Fruit fly (Drosophila melanogaster) whole organism, embryonic: ENCODE data around the gene Cyp303a1.
A peak's percentile ranks its signal among the peaks of the same experiment; 100 is the strongest.

Experiments
- Asciz ChIP-seq: fragments of 200-800 bp; sonication (Bioruptor generic); optimal IDR thresholded peaks from 2 replicates; lab custom pipeline; 2017; ENCODE audit warnings: missing biosample characterization, mild to moderate bottlenecking, missing genetic modification characterization, missing genetic modification reagents
- BtbVII ChIP-seq: fragments of 200-800 bp; sonication (Bioruptor generic); optimal IDR thresholded peaks from 3 replicates; lab custom pipeline; 2017; ENCODE audit warnings: missing biosample characterization, mild to moderate bottlenecking, missing genetic modification characterization
- Bteb2 ChIP-seq: fragments of 200-800 bp; sonication (Bioruptor generic); optimal IDR thresholded peaks from 2 replicates; lab custom pipeline; 2016; ENCODE audit warnings: missing biosample characterization, missing genetic modification characterization
- CG10147 ChIP-seq: fragments of 200-800 bp; sonication (Bioruptor generic); optimal IDR thresholded peaks from 2 replicates; lab custom pipeline; 2019; ENCODE audit warnings: missing biosample characterization, mild to moderate bottlenecking, missing genetic modification characterization, moderate library complexity
- CG10209 ChIP-seq: fragments of 200-800 bp; sonication (Bioruptor generic); optimal IDR thresholded peaks from 3 replicates; lab custom pipeline; 2017; ENCODE audit warnings: missing biosample characterization, mild to moderate bottlenecking, missing genetic modification characterization, missing genetic modification reagents
- CG11085 ChIP-seq: fragments of 200-800 bp; sonication (Bioruptor generic); IDR thresholded peaks from 2 replicates; pipeline ENCODE4 v1.3.6; 2022; ENCODE audit warnings: missing biosample characterization, missing genetic modification characterization
- CG11696 ChIP-seq: fragments of 200-800 bp; sonication (Bioruptor generic); IDR thresholded peaks from 2 replicates; pipeline ENCODE4 v1.3.6; 2022; ENCODE audit warnings: missing biosample characterization, missing genetic modification characterization
- CG12236 ChIP-seq: fragments of 200-800 bp; sonication (Bioruptor generic); optimal IDR thresholded peaks from 2 replicates; lab custom pipeline; 2016; ENCODE audit warnings: missing biosample characterization, missing genetic modification characterization
- CG12299 ChIP-seq: fragments of 200-800 bp; sonication (Bioruptor generic); optimal IDR thresholded peaks from 2 replicates; lab custom pipeline; 2018; ENCODE audit warnings: missing biosample characterization, mild to moderate bottlenecking, missing genetic modification characterization
- CG1233 ChIP-seq: fragments of 200-800 bp; sonication (Bioruptor generic); optimal IDR thresholded peaks from 4 replicates; lab custom pipeline; 2018; ENCODE audit warnings: missing biosample characterization, mild to moderate bottlenecking, missing genetic modification characterization
- CG13424 ChIP-seq: fragments of 200-800 bp; sonication (Bioruptor generic); optimal IDR thresholded peaks from 2 replicates; lab custom pipeline; 2019; ENCODE audit warnings: missing biosample characterization, mild to moderate bottlenecking, missing genetic modification characterization, moderate library complexity
- CG14441 ChIP-seq: fragments of 200-800 bp; sonication (Bioruptor generic); IDR thresholded peaks from 2 replicates; pipeline ENCODE4 v1.3.6; 2022; ENCODE audit warnings: missing biosample characterization, missing genetic modification characterization
- CG1602 ChIP-seq: fragments of 200-800 bp; sonication (Bioruptor generic); optimal IDR thresholded peaks from 3 replicates; lab custom pipeline; 2016; ENCODE audit warnings: missing biosample characterization, missing genetic modification characterization
- CG17328 ChIP-seq: fragments of 200-800 bp; sonication (Bioruptor generic); IDR thresholded peaks from 2 replicates; pipeline ENCODE4 v1.3.6; 2022; ENCODE audit warnings: missing biosample characterization, missing genetic modification characterization
- CG3163 ChIP-seq: fragments of 200-800 bp; sonication (Bioruptor generic); optimal IDR thresholded peaks from 3 replicates; lab custom pipeline; 2016; ENCODE audit warnings: missing biosample characterization, missing genetic modification characterization
- CG32767 ChIP-seq: fragments of 200-800 bp; sonication (Bioruptor generic); IDR thresholded peaks from 2 replicates; pipeline ENCODE4 v1.3.6; 2022; ENCODE audit warnings: missing biosample characterization, missing genetic modification characterization
- CG34224 ChIP-seq: fragments of 200-800 bp; sonication (Bioruptor generic); IDR thresholded peaks from 3 replicates; pipeline ENCODE4 v1.3.6; 2022; ENCODE audit warnings: missing biosample characterization, missing genetic modification characterization; ENCODE audit not compliant: partially characterized antibody
- CG34422 ChIP-seq: fragments of 200-800 bp; sonication (Bioruptor generic); IDR thresholded peaks from 3 replicates; pipeline ENCODE4 v1.3.6; 2022; ENCODE audit warnings: missing biosample characterization, missing genetic modification characterization
- CG4404 ChIP-seq: fragments of 200-800 bp; sonication (Bioruptor generic); IDR thresholded peaks from 2 replicates; pipeline ENCODE4 v1.3.6; 2022; ENCODE audit warnings: missing biosample characterization, missing genetic modification characterization
- CG5245 ChIP-seq: fragments of 200-800 bp; sonication (Bioruptor generic); optimal IDR thresholded peaks from 3 replicates; lab custom pipeline; 2016; ENCODE audit warnings: missing biosample characterization, missing genetic modification characterization
- CG7928 ChIP-seq: fragments of 200-800 bp; sonication (Bioruptor generic); optimal IDR thresholded peaks from 2 replicates; lab custom pipeline; 2017; ENCODE audit warnings: missing biosample characterization, mild to moderate bottlenecking, missing genetic modification characterization
- CG8089 ChIP-seq: fragments of 200-800 bp; sonication (Bioruptor generic); optimal IDR thresholded peaks from 3 replicates; lab custom pipeline; 2016; ENCODE audit warnings: missing biosample characterization, missing genetic modification characterization
- CG9876 ChIP-seq: fragments of 200-800 bp; sonication (Bioruptor generic); optimal IDR thresholded peaks from 2 replicates; lab custom pipeline; 2016; ENCODE audit warnings: missing biosample characterization, missing genetic modification characterization
- CTCF ChIP-seq: fragments of 200-800 bp; sonication (Bioruptor generic); optimal IDR thresholded peaks from 2 replicates; lab custom pipeline; 2017; ENCODE audit warnings: missing biosample characterization, mild to moderate bottlenecking, missing genetic modification characterization, moderate library complexity
- D ChIP-seq, 2 experiments: fragments of 200-800 bp in 1 of 2; fragments of >200 bp in 1 of 2; sonication (Bioruptor generic) in 1 of 2; optimal IDR thresholded peaks; 2 replicates in 1 of 2; 3 replicates in 1 of 2; lab custom pipeline; 2017; ENCODE audit warnings: mild to moderate bottlenecking in 1 of 2, missing biosample characterization in 1 of 2, missing genetic modification characterization in 1 of 2, missing genetic modification reagents in 1 of 2
- D19B ChIP-seq: fragments of 200-800 bp; sonication (Bioruptor generic); optimal IDR thresholded peaks from 2 replicates; lab custom pipeline; 2017; ENCODE audit warnings: missing biosample characterization, mild to moderate bottlenecking, missing genetic modification characterization
- Deaf1 ChIP-seq: fragments of 200-800 bp; optimal IDR thresholded peaks from 3 replicates; lab custom pipeline; 2019; ENCODE audit warnings: missing biosample characterization, mild to moderate bottlenecking, missing genetic modification characterization, moderate library complexity
- Fer3 ChIP-seq: fragments of 200-800 bp; sonication (Bioruptor generic); optimal IDR thresholded peaks from 2 replicates; lab custom pipeline; 2018; ENCODE audit warnings: missing biosample characterization, mild to moderate bottlenecking, missing genetic modification characterization, moderate library complexity
- HmgD ChIP-seq: fragments of 200-800 bp; sonication (Bioruptor generic); optimal IDR thresholded peaks from 3 replicates; lab custom pipeline; 2016; ENCODE audit warnings: missing biosample characterization, missing genetic modification characterization
- Hmx ChIP-seq: fragments of 200-800 bp; sonication (Bioruptor generic); optimal IDR thresholded peaks from 2 replicates; lab custom pipeline; 2016; ENCODE audit warnings: missing biosample characterization, missing genetic modification characterization
- Hr78 ChIP-seq, 2 experiments: fragments of 200-800 bp in 1 of 2; fragments of >200 bp in 1 of 2; sonication (Bioruptor generic) in 1 of 2; optimal IDR thresholded peaks; 2 replicates each; lab custom pipeline; 2017 to 2019; ENCODE audit warnings: missing biosample characterization in 2 of 2, missing genetic modification characterization in 2 of 2, mild to moderate bottlenecking in 1 of 2, moderate library complexity in 1 of 2
- Med ChIP-seq: fragments of 200-800 bp; sonication (Bioruptor generic); peaks from one replicate; lab custom pipeline; 2016; ENCODE audit warnings: missing biosample characterization, missing genetic modification characterization, mild to moderate bottlenecking, inconsistent platforms, moderate library complexity
- NfI ChIP-seq: fragments of 200-800 bp; sonication (Bioruptor generic); optimal IDR thresholded peaks from 3 replicates; lab custom pipeline; 2018; ENCODE audit warnings: missing biosample characterization, mild to moderate bottlenecking, missing genetic modification characterization, moderate library complexity
- ash1 ChIP-seq: fragments of 200-800 bp; sonication (Bioruptor generic); optimal IDR thresholded peaks from 2 replicates; lab custom pipeline; 2018; ENCODE audit warnings: missing biosample characterization, mild to moderate bottlenecking, missing genetic modification characterization
- az2 ChIP-seq: fragments of 200-800 bp; sonication (Bioruptor generic); optimal IDR thresholded peaks from 3 replicates; lab custom pipeline; 2016; ENCODE audit warnings: missing biosample characterization, missing genetic modification characterization
- cad ChIP-seq: fragments of >200 bp; optimal IDR thresholded peaks from 2 replicates; lab custom pipeline; 2017; ENCODE audit warnings: missing biosample characterization, missing genetic modification characterization
- chm ChIP-seq: fragments of 200-800 bp; sonication (Bioruptor generic); IDR thresholded peaks from 2 replicates; pipeline ENCODE4 v1.3.6; 2022; ENCODE audit warnings: missing biosample characterization, missing genetic modification characterization
- dmrt11E ChIP-seq: fragments of 200-800 bp; sonication (Bioruptor generic); optimal IDR thresholded peaks from 3 replicates; lab custom pipeline; 2018; ENCODE audit warnings: missing biosample characterization, mild to moderate bottlenecking, missing genetic modification characterization, moderate library complexity
- mirr ChIP-seq: fragments of 200-800 bp; sonication (Bioruptor generic); optimal IDR thresholded peaks from 3 replicates; lab custom pipeline; 2018; ENCODE audit warnings: missing biosample characterization, mild to moderate bottlenecking, missing genetic modification characterization
- pan ChIP-seq, 4 experiments: fragments of >200 bp in 3 of 4; fragments of 200-800 bp in 1 of 4; sonication (Bioruptor generic) in 1 of 4; optimal IDR thresholded peaks in 3 of 4; IDR thresholded peaks in 1 of 4; 2 replicates each; pipeline versions ENCODE4 v1.3.6 to Lab custom; 2017 to 2022; ENCODE audit warnings: missing biosample characterization in 2 of 4, missing genetic modification characterization in 2 of 4, mixed read lengths in 1 of 4
- ranshi ChIP-seq: fragments of 200-800 bp; sonication (Bioruptor generic); IDR thresholded peaks from 2 replicates; pipeline ENCODE4 v1.3.6; 2022; ENCODE audit warnings: missing biosample characterization, missing genetic modification characterization
- sna ChIP-seq: fragments of 200-800 bp; sonication (Bioruptor generic); IDR thresholded peaks from 2 replicates; pipeline ENCODE4 v1.3.6; 2022; ENCODE audit warnings: missing biosample characterization, missing genetic modification characterization; ENCODE audit not compliant: partially characterized antibody
- sob ChIP-seq: fragments of 200-800 bp; sonication (Bioruptor generic); IDR thresholded peaks from 2 replicates; pipeline ENCODE4 v1.3.6; 2022; ENCODE audit warnings: missing biosample characterization, missing genetic modification characterization
- stc ChIP-seq: fragments of 200-800 bp; sonication (Bioruptor generic); IDR thresholded peaks from 2 replicates; pipeline ENCODE4 v1.3.6; 2022; ENCODE audit warnings: missing biosample characterization, missing genetic modification characterization
- ttk ChIP-seq: fragments of 200-800 bp; sonication (Bioruptor generic); IDR thresholded peaks from 2 replicates; pipeline ENCODE4 v2.1.2; 2022; ENCODE audit warnings: missing biosample characterization, missing genetic modification characterization
- vvl ChIP-seq: fragments of 200-800 bp; sonication (Bioruptor generic); IDR thresholded peaks from 2 replicates; pipeline ENCODE4 v1.3.6; 2022; ENCODE audit warnings: missing biosample characterization, missing genetic modification characterization
- wdn ChIP-seq: fragments of 200-800 bp; sonication (Bioruptor generic); IDR thresholded peaks from 2 replicates; pipeline ENCODE4 v1.3.6; 2022; ENCODE audit warnings: missing biosample characterization, missing genetic modification characterization
- wek ChIP-seq: fragments of 200-800 bp; sonication (Bioruptor generic); optimal IDR thresholded peaks from 3 replicates; lab custom pipeline; 2018; ENCODE audit warnings: missing biosample characterization, mild to moderate bottlenecking, missing genetic modification characterization, moderate library complexity
- zfh1 ChIP-seq: fragments of 200-800 bp; sonication (Bioruptor generic); IDR thresholded peaks from 3 replicates; pipeline ENCODE4 v1.3.6; 2022; ENCODE audit warnings: missing biosample characterization, missing genetic modification characterization
- zfh2 ChIP-seq: fragments of 200-800 bp; sonication (Bioruptor generic); optimal IDR thresholded peaks from 2 replicates; lab custom pipeline; 2016; ENCODE audit warnings: missing biosample characterization, missing genetic modification characterization

Cyp303a1 gene

DNA sequence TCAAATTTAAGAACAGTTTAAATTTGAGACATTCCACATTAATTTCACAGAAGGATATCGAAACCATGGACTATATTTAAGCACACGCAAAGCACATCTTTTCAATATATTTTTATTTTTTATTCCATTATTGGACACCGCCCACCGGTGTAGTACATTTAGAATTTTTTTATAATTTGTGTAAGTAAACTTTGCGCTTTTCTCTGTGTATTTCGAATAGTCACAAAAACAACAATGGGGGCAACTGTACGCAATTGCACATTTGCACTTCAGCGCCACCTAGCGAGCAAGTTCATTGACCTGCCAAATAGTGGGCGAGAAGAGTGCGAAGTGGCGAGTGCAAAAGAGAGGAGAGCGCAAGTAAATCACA is 18.2 kb upstream of the Cyp303a1 start (continued):
- TF ChIP-seq zfh1 (GFP tag; lab: Robert Waterston, UW), result peak; percentile 19; the same call in 1 of the 3 replicates
- peak; percentile 42 for TF ChIP-seq NfI (GFP tag; lab: Kevin White, UChicago)
- peak; percentile 84 for TF ChIP-seq Med (GFP tag; lab: Kevin White, UChicago)
- peak; percentile 30 for TF ChIP-seq zfh2
- TF ChIP-seq wdn, result no peak
- TF ChIP-seq Fer3, result peak; percentile 52
- TF ChIP-seq dmrt11E (tag; lab: Kevin White, UChicago), result no peak
- no peak for TF ChIP-seq D (optimal IDR thresholded peaks at IDR 0.05; lab: Kevin White, UChicago)
- peak; percentile 22 for TF ChIP-seq D (GFP tag; optimal IDR thresholded peaks at IDR 0.05; lab: Kevin White, UChicago)
- peak; percentile 50 for TF ChIP-seq CG10147 (GFP tag; lab: Kevin White, UChicago)
- 0 out of 2 replicates have a peak, but pooled peaks have one; percentile 46 for TF ChIP-seq vvl (GFP tag; lab: Robert Waterston, UW)
- TF ChIP-seq CG34224 (GFP tag; lab: Robert Waterston, UW), result no peak
- TF ChIP-seq ranshi (GFP tag; lab: Robert Waterston, UW), result 0 out of 2 replicates have a peak, but pooled peaks have one; percentile 18
- 0 out of 2 replicates have a peak, but pooled peaks have one; percentile 27 for TF ChIP-seq CG14441 (GFP tag; lab: Robert Waterston, UW)
- 0 out of 3 replicates have a peak, but pooled peaks have one; percentile 48 for TF ChIP-seq CG34422
- no peak for TF ChIP-seq cad (GFP tag; lab: Kevin White, UChicago)
- TF ChIP-seq sna (GFP tag; lab: Robert Waterston, UW), result no peak
- TF ChIP-seq CG12299 (tag; lab: Kevin White, UChicago), result peak; percentile 17
- no peak for TF ChIP-seq CG3163 (GFP tag; lab: Kevin White, UChicago)
- no peak for TF ChIP-seq CG9876
- no peak for TF ChIP-seq CG5245 (GFP tag; lab: Kevin White, UChicago)
- TF ChIP-seq CG4404 (GFP tag; lab: Robert Waterston, UW), result no peak
- TF ChIP-seq stc (GFP tag; lab: Robert Waterston, UW), result 0 out of 2 replicates have a peak, but pooled peaks have one; percentile 8
- peak; percentile 60 for TF ChIP-seq CG10209
- no peak for TF ChIP-seq CG7928 (GFP tag; lab: Kevin White, UChicago)
- TF ChIP-seq CG17328 (GFP tag; lab: Robert Waterston, UW), result no peak
- no peak for TF ChIP-seq Hmx (GFP tag; lab: Kevin White, UChicago)
- no peak for TF ChIP-seq CG32767 (GFP tag; lab: Robert Waterston, UW)
- no peak for TF ChIP-seq HmgD (GFP tag; lab: Kevin White, UChicago)
- TF ChIP-seq ash1 (GFP tag; lab: Kevin White, UChicago), result no peak
- no peak for TF ChIP-seq pan (optimal IDR thresholded peaks at IDR 0.05; lab: Kevin White, UChicago)
- TF ChIP-seq pan (GFP tag; optimal IDR thresholded peaks at IDR 0.05 in 1 of 2, IDR thresholded peaks at IDR 0.05 in 1 of 2), result peak in 1 of 2 experiments; percentile 58
- 0 out of 2 replicates have a peak, but pooled peaks have one; percentile 43 for TF ChIP-seq ttk (GFP tag; lab: Robert Waterston, UW)
- no peak for TF ChIP-seq chm (GFP tag; lab: Robert Waterston, UW)
- TF ChIP-seq CG11696 (GFP tag; lab: Robert Waterston, UW), result 0 out of 2 replicates have a peak, but pooled peaks have one; percentile 30
- TF ChIP-seq CG12236 (GFP tag; lab: Kevin White, UChicago), result no peak
- TF ChIP-seq CG1233 (GFP tag; lab: Kevin White, UChicago), result peak; percentile 35
- no peak for TF ChIP-seq wek (GFP tag; lab: Kevin White, UChicago)
- TF ChIP-seq sob (GFP tag; lab: Robert Waterston, UW), result peak; percentile 40; the same call in 1 of the 2 replicates
- TF ChIP-seq CG13424 (tag; lab: Kevin White, UChicago), result peak; percentile 28
- TF ChIP-seq Hr78 (GFP tag; optimal IDR thresholded peaks at IDR 0.05; lab: Kevin White, UChicago), result no peak
- peak; percentile 90 for TF ChIP-seq CTCF (GFP tag; lab: Kevin White, UChicago)
- TF ChIP-seq BtbVII (GFP tag; lab: Kevin White, UChicago), result peak; percentile 56
- peak; percentile 16 for TF ChIP-seq az2 (GFP tag; lab: Kevin White, UChicago)
- TF ChIP-seq Bteb2, result peak; percentile 2
- TF ChIP-seq CG8089 (GFP tag; lab: Kevin White, UChicago), result no peak
- TF ChIP-seq Deaf1, result no peak
- TF ChIP-seq CG1602 (GFP tag; lab: Kevin White, UChicago), result no peak
- TF ChIP-seq mirr (GFP tag; lab: Kevin White, UChicago), result no peak
- TF ChIP-seq CG11085 (GFP tag; lab: Robert Waterston, UW), result no peak
- TF ChIP-seq Asciz, result peak; percentile 40
- peak; percentile 36 for TF ChIP-seq D19B
